Worm (Caenorhabditis elegans) whole organism, young adult: Measurements from ENCODE around the gene C04E6.5.
A peak's percentile ranks its signal among the peaks of the same experiment; 100 is the strongest.

ENCODE experiments used
- B0019.2 ChIP-seq: fragments of 200-800 bp; sonication (Bioruptor generic); conservative IDR thresholded peaks from 2 replicates; pipeline ENCODE4 v1.3.6; 2022; ENCODE audit warnings: missing genetic modification reagents, missing genetic modification characterization, missing compliant biosample characterization
- C06A6.2 ChIP-seq: fragments of 200-800 bp; sonication (Bioruptor generic); conservative IDR thresholded peaks from 2 replicates; pipeline ENCODE4 v1.3.6; 2022; ENCODE audit warnings: missing genetic modification characterization, missing compliant biosample characterization
- D2030.7 ChIP-seq: fragments of 200-800 bp; sonication (Bioruptor generic); IDR thresholded peaks from 2 replicates; pipeline ENCODE4 v1.3.6; 2022; ENCODE audit warnings: missing genetic modification reagents, missing genetic modification characterization, missing compliant biosample characterization
- F10E7.11 ChIP-seq: sonication (generic microtip); optimal IDR thresholded peaks from 2 replicates; lab custom pipeline; 2017; ENCODE audit warnings: mild to moderate bottlenecking, missing genetic modification characterization, moderate library complexity, missing compliant biosample characterization
- F22D6.2 ChIP-seq: sonication (generic microtip); optimal IDR thresholded peaks from 2 replicates; lab custom pipeline; 2016; ENCODE audit warnings: mild to moderate bottlenecking, missing genetic modification characterization, missing compliant biosample characterization
- F52B5.7 ChIP-seq: sonication (generic microtip); optimal IDR thresholded peaks from 2 replicates; lab custom pipeline; 2016; ENCODE audit warnings: mild to moderate bottlenecking, missing genetic modification characterization, missing compliant biosample characterization
- F57A8.1 ChIP-seq: fragments of 200-800 bp; sonication (Bioruptor generic); optimal IDR thresholded peaks from 2 replicates; lab custom pipeline; 2018; ENCODE audit warnings: mild to moderate bottlenecking, missing genetic modification characterization, moderate library complexity, missing compliant biosample characterization
- K11D2.4 ChIP-seq: fragments of 200-800 bp; sonication (Bioruptor generic); IDR thresholded peaks from 2 replicates; pipeline ENCODE4 v1.3.6; 2022; ENCODE audit warnings: missing genetic modification reagents, missing genetic modification characterization, missing compliant biosample characterization
- T07F8.4 ChIP-seq: sonication (generic microtip); optimal IDR thresholded peaks from 2 replicates; lab custom pipeline; 2016; ENCODE audit warnings: mild to moderate bottlenecking, missing genetic modification characterization, moderate library complexity, missing compliant biosample characterization
- Y56A3A.18 ChIP-seq: fragments of 200-800 bp; sonication (Bioruptor generic); IDR thresholded peaks from 2 replicates; pipeline ENCODE4 v1.3.6; 2022; ENCODE audit warnings: missing genetic modification reagents, missing genetic modification characterization, missing compliant biosample characterization
- Y79H2A.3 ChIP-seq: fragments of 200-800 bp; sonication (Bioruptor generic); conservative IDR thresholded peaks from 2 replicates; pipeline ENCODE4 v1.3.6; 2022; ENCODE audit warnings: missing genetic modification reagents, missing genetic modification characterization, missing compliant biosample characterization
- Y95B8A.8 ChIP-seq: fragments of 200-800 bp; sonication (Bioruptor generic); IDR thresholded peaks from 2 replicates; pipeline ENCODE4 v1.3.6; 2022; ENCODE audit warnings: missing genetic modification reagents, missing genetic modification characterization, missing compliant biosample characterization
- ZK185.1 ChIP-seq: sonication (generic microtip); optimal IDR thresholded peaks from 2 replicates; lab custom pipeline; 2016; ENCODE audit warnings: mild to moderate bottlenecking, missing genetic modification characterization, missing compliant biosample characterization; ENCODE audit not compliant: poor library complexity, severe bottlenecking
- akir-1 ChIP-seq: fragments of 200-800 bp; sonication (Bioruptor generic); optimal IDR thresholded peaks from 2 replicates; lab custom pipeline; 2018; ENCODE audit warnings: mild to moderate bottlenecking, missing genetic modification characterization, moderate library complexity, missing compliant biosample characterization
- aptf-2 ChIP-seq: fragments of 200-800 bp; sonication (Bioruptor generic); conservative IDR thresholded peaks from 2 replicates; pipeline ENCODE4 v1.3.6; 2022; ENCODE audit warnings: missing genetic modification reagents, missing genetic modification characterization, missing compliant biosample characterization
- athp-1 ChIP-seq: sonication (generic microtip); optimal IDR thresholded peaks from 2 replicates; lab custom pipeline; 2017; ENCODE audit warnings: mild to moderate bottlenecking, missing genetic modification characterization, missing compliant biosample characterization
- attf-6 ChIP-seq: fragments of 200-800 bp; sonication (Bioruptor generic); IDR thresholded peaks from 2 replicates; pipeline ENCODE4 v1.3.6; 2022; ENCODE audit warnings: missing genetic modification reagents, missing genetic modification characterization, missing compliant biosample characterization
- bed-2 ChIP-seq: fragments of 200-800 bp; sonication (Bioruptor generic); IDR thresholded peaks from 2 replicates; pipeline ENCODE4 v1.3.6; 2022; ENCODE audit warnings: missing genetic modification reagents, missing genetic modification characterization, missing compliant biosample characterization
- cebp-1 ChIP-seq, 2 experiments: fragments of 200-800 bp in 1 of 2; sonication (Bioruptor generic) in 1 of 2; sonication (generic microtip) in 1 of 2; IDR thresholded peaks in 1 of 2; optimal IDR thresholded peaks in 1 of 2; 2 replicates each; pipeline versions ENCODE4 v1.3.6 to Lab custom; 2017 to 2022; ENCODE audit warnings: missing compliant biosample characterization in 2 of 2, missing genetic modification characterization in 2 of 2, mild to moderate bottlenecking in 1 of 2, missing genetic modification reagents in 1 of 2, moderate library complexity in 1 of 2
- cebp-2 ChIP-seq: fragments of 200-800 bp; sonication (Bioruptor generic); IDR thresholded peaks from 2 replicates; pipeline ENCODE4 v1.3.6; 2022; ENCODE audit warnings: missing genetic modification characterization, missing compliant biosample characterization
- ceh-100 ChIP-seq: fragments of 200-800 bp; sonication (Bioruptor generic); IDR thresholded peaks from 2 replicates; pipeline ENCODE4 v1.3.6; 2022; ENCODE audit warnings: missing genetic modification reagents, missing genetic modification characterization, missing compliant biosample characterization
- ceh-58 ChIP-seq: fragments of 200-800 bp; sonication (Bioruptor generic); IDR thresholded peaks from 2 replicates; pipeline ENCODE4 v1.3.6; 2022; ENCODE audit warnings: missing genetic modification characterization, missing compliant biosample characterization
- ceh-79 ChIP-seq: sonication (generic microtip); optimal IDR thresholded peaks from 2 replicates; lab custom pipeline; 2017; ENCODE audit warnings: mild to moderate bottlenecking, missing genetic modification characterization, missing compliant biosample characterization
- die-1 ChIP-seq: sonication (generic microtip); optimal IDR thresholded peaks from 2 replicates; lab custom pipeline; 2016; ENCODE audit warnings: missing genotype, mild to moderate bottlenecking, missing genetic modification characterization, missing compliant biosample characterization
- efl-1 ChIP-seq: fragments of 150-350 bp; optimal IDR thresholded peaks from 2 replicates; lab custom pipeline; 2014; ENCODE audit warnings: missing biosample characterization, missing genetic modification reagents, missing genetic modification characterization
- gei-17 ChIP-seq: fragments of 200-800 bp; sonication (Bioruptor generic); optimal IDR thresholded peaks from 2 replicates; lab custom pipeline; 2018; ENCODE audit warnings: mild to moderate bottlenecking, missing genetic modification characterization, missing compliant biosample characterization
- him-1 ChIP-seq: sonication (generic microtip); optimal IDR thresholded peaks from 2 replicates; lab custom pipeline; 2016; ENCODE audit warnings: missing genotype, missing genetic modification reagents, missing genetic modification characterization, missing compliant biosample characterization
- hmg-1.2 ChIP-seq: fragments of 200-800 bp; sonication (Bioruptor generic); IDR thresholded peaks from 2 replicates; pipeline ENCODE4 v1.3.6; 2022; ENCODE audit warnings: missing genetic modification reagents, missing genetic modification characterization, missing compliant biosample characterization
- hmg-20 ChIP-seq: fragments of 200-800 bp; sonication (Bioruptor generic); IDR thresholded peaks from 2 replicates; pipeline ENCODE4 v1.3.6; 2022; ENCODE audit warnings: missing genetic modification reagents, missing genetic modification characterization, missing compliant biosample characterization
- hrde-1 ChIP-seq: sonication (generic microtip); optimal IDR thresholded peaks from 2 replicates; lab custom pipeline; 2016; ENCODE audit warnings: missing genetic modification characterization, mild to moderate bottlenecking, missing compliant biosample characterization, moderate library complexity, missing genotype, missing genetic modification reagents, borderline replicate concordance
- lin-35 ChIP-seq, 3 experiments: fragments of 150-350 bp in 2 of 3; sonication (generic microtip) in 1 of 3; optimal IDR thresholded peaks; 2 replicates each; lab custom pipeline; 2014 to 2018; ENCODE audit warnings: missing biosample characterization in 3 of 3, missing genetic modification characterization in 3 of 3, missing genetic modification reagents in 3 of 3
- lin-40 ChIP-seq: sonication (generic microtip); optimal IDR thresholded peaks from 2 replicates; lab custom pipeline; 2016; ENCODE audit warnings: missing genetic modification characterization, mild to moderate bottlenecking, missing compliant biosample characterization, missing genotype, missing genetic modification reagents
- lir-1 ChIP-seq: fragments of 200-800 bp; sonication (Bioruptor generic); conservative IDR thresholded peaks from 2 replicates; pipeline ENCODE4 v1.3.6; 2022; ENCODE audit warnings: missing genetic modification reagents, missing genetic modification characterization, missing compliant biosample characterization
- lsy-27 ChIP-seq: sonication (generic microtip); optimal IDR thresholded peaks from 2 replicates; lab custom pipeline; 2017; ENCODE audit warnings: missing genetic modification characterization, mild to moderate bottlenecking, missing compliant biosample characterization, antibody characterized with exemption, missing genotype, borderline replicate concordance; ENCODE audit not compliant: insufficient read depth
- madf-3 ChIP-seq: fragments of 200-800 bp; sonication (Bioruptor generic); IDR thresholded peaks from 2 replicates; pipeline ENCODE4 v1.3.6; 2022; ENCODE audit warnings: missing genetic modification reagents, missing genetic modification characterization, missing compliant biosample characterization
- mel-28 ChIP-seq: sonication (generic microtip); optimal IDR thresholded peaks from 2 replicates; lab custom pipeline; 2016; ENCODE audit warnings: borderline replicate concordance, mild to moderate bottlenecking, missing genetic modification characterization, missing compliant biosample characterization
- nfya-1 ChIP-seq: sonication (generic microtip); optimal IDR thresholded peaks from 2 replicates; lab custom pipeline; 2017; ENCODE audit warnings: antibody characterized with exemption, missing compliant biosample characterization, missing genetic modification characterization, borderline replicate concordance; ENCODE audit not compliant: insufficient read depth
- nfya-2 ChIP-seq: fragments of 200-800 bp; sonication (Bioruptor generic); IDR thresholded peaks from 2 replicates; pipeline ENCODE4 v1.3.6; 2022; ENCODE audit warnings: missing genetic modification reagents, missing genetic modification characterization, missing compliant biosample characterization
- nhr-179 ChIP-seq: sonication (generic microtip); optimal IDR thresholded peaks from 2 replicates; lab custom pipeline; 2016; ENCODE audit warnings: mild to moderate bottlenecking, missing genetic modification characterization, missing compliant biosample characterization
- nhr-90 ChIP-seq: sonication (generic microtip); optimal IDR thresholded peaks from 2 replicates; lab custom pipeline; 2016; ENCODE audit warnings: missing genotype, mild to moderate bottlenecking, missing genetic modification characterization, missing compliant biosample characterization
- pbrm-1 ChIP-seq: fragments of 200-800 bp; sonication (Bioruptor generic); IDR thresholded peaks from 2 replicates; pipeline ENCODE4 v1.3.6; 2022; ENCODE audit warnings: missing genetic modification reagents, missing genetic modification characterization, missing compliant biosample characterization
- repo-1 ChIP-seq: sonication (generic microtip); optimal IDR thresholded peaks from 2 replicates; lab custom pipeline; 2017; ENCODE audit warnings: mild to moderate bottlenecking, missing genetic modification characterization, missing compliant biosample characterization
- sdz-38 ChIP-seq: sonication (generic microtip); optimal IDR thresholded peaks from 2 replicates; lab custom pipeline; 2016; ENCODE audit warnings: missing genotype, missing genetic modification characterization, missing compliant biosample characterization
- somi-1 ChIP-seq: fragments of 200-800 bp; sonication (Bioruptor generic); optimal IDR thresholded peaks from 2 replicates; lab custom pipeline; 2018; ENCODE audit warnings: mild to moderate bottlenecking, missing genetic modification characterization, missing compliant biosample characterization
- sptf-2 ChIP-seq: fragments of 200-800 bp; sonication (Bioruptor generic); optimal IDR thresholded peaks from 2 replicates; lab custom pipeline; 2018; ENCODE audit warnings: mild to moderate bottlenecking, missing genetic modification characterization, missing compliant biosample characterization
- zim-3 ChIP-seq: sonication (generic microtip); optimal IDR thresholded peaks from 2 replicates; lab custom pipeline; 2017; ENCODE audit warnings: mild to moderate bottlenecking, missing genetic modification characterization, moderate library complexity, missing compliant biosample characterization
- ztf-22 ChIP-seq: fragments of 200-800 bp; sonication (Bioruptor generic); optimal IDR thresholded peaks from 2 replicates; lab custom pipeline; 2018; ENCODE audit warnings: mild to moderate bottlenecking, missing genetic modification characterization, moderate library complexity, missing compliant biosample characterization
- ztf-3 ChIP-seq: fragments of 200-800 bp; sonication (Bioruptor generic); optimal IDR thresholded peaks from 2 replicates; lab custom pipeline; 2018; ENCODE audit warnings: mild to moderate bottlenecking, missing genetic modification characterization, missing compliant biosample characterization

Gene C04E6.5

DNA sequence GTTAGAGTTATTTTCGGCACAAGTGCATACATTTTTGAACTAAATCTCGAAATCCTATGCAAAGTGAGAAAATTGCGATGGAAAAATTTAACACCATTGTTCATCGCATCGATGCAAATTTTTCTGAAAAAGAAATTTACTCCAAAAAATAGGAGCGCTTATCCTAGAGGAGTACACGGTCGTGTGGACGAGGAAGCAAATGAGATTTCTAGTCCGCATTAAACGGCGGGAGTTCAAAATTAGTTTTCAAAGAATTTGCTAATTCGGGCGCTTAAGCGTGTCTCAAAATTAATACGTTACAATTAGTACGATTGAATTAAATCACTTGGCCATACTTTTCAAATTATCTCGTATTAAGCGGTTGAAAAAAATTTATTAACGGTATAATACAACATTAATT lies 15.8 kb downstream of the C04E6.5 start, which contains the start of gene lrpr-1 (continued):
- peak; percentile 62 for TF ChIP-seq him-1
- peak; percentile 79 for TF ChIP-seq aptf-2 (GFP tag; lab: Robert Waterston, UW)
- no peak for TF ChIP-seq gei-17 (GFP tag; lab: Kevin White, UChicago)
- no peak for TF ChIP-seq ztf-22 (GFP tag; lab: Kevin White, UChicago)
- TF ChIP-seq nfya-2 (GFP tag; lab: Robert Waterston, UW), result no peak
- peak; percentile 16 for TF ChIP-seq somi-1 (GFP tag; lab: Kevin White, UChicago)
- TF ChIP-seq sptf-2 (GFP tag; lab: Kevin White, UChicago), result no peak
- 0 out of 2 replicates have a peak, but pooled peaks have one; percentile 42 for TF ChIP-seq C06A6.2 (GFP tag; lab: Robert Waterston, UW)
- peak; percentile 39 for TF ChIP-seq athp-1
- TF ChIP-seq pbrm-1 (GFP tag; lab: Robert Waterston, UW), result 0 out of 2 replicates have a peak, but pooled peaks have one; percentile 44
- TF ChIP-seq ztf-3 (GFP tag; lab: Kevin White, UChicago), result no peak
- no peak for TF ChIP-seq ceh-79 (tag; lab: Kevin White, UChicago)
- no peak for TF ChIP-seq akir-1 (GFP tag; lab: Kevin White, UChicago)
- peak; percentile 96 for TF ChIP-seq ZK185.1 (tag; lab: Kevin White, UChicago)
- TF ChIP-seq repo-1 (tag; lab: Kevin White, UChicago), result no peak
- peak; percentile 88 for TF ChIP-seq bed-2 (GFP tag; lab: Robert Waterston, UW)
- peak; percentile 67 for TF ChIP-seq ceh-100
- TF ChIP-seq sdz-38, result no peak
- no peak for TF ChIP-seq nfya-1
- no peak for TF ChIP-seq T07F8.4 (tag; lab: Kevin White, UChicago)
- no peak for TF ChIP-seq lin-40 (tag; lab: Kevin White, UChicago)
- TF ChIP-seq efl-1 (GFP tag; lab: Kevin White, UChicago), result peak; percentile 79
- peak; percentile 60 for TF ChIP-seq hrde-1
- no peak for TF ChIP-seq die-1
- TF ChIP-seq hmg-1.2 (GFP tag; lab: Robert Waterston, UW), result no peak; the same call in 1 of the 2 replicates
- TF ChIP-seq mel-28, result peak; percentile 51
- TF ChIP-seq F22D6.2, result peak; percentile 48
- TF ChIP-seq cebp-1 (GFP tag; IDR thresholded peaks at IDR 0.05; lab: Robert Waterston, UW), result no peak
- no peak for TF ChIP-seq cebp-1 (tag; optimal IDR thresholded peaks at IDR 0.05; lab: Kevin White, UChicago)
- TF ChIP-seq lir-1 (GFP tag; lab: Robert Waterston, UW), result peak; percentile 73
- TF ChIP-seq lin-35 (GFP tag; optimal IDR thresholded peaks at IDR 0.05; lab: Kevin White, UChicago), result peak; percentile 65 to 95 (median 67)
- no peak for TF ChIP-seq F10E7.11 (tag; lab: Kevin White, UChicago)
- TF ChIP-seq lsy-27 (tag; lab: Kevin White, UChicago), result no peak
- no peak for TF ChIP-seq Y79H2A.3 (GFP tag; lab: Robert Waterston, UW)
- TF ChIP-seq nhr-179 (tag; lab: Kevin White, UChicago), result no peak
- no peak for TF ChIP-seq ceh-58
- no peak for TF ChIP-seq Y56A3A.18
- TF ChIP-seq D2030.7, result no peak
- TF ChIP-seq K11D2.4 (GFP tag; lab: Robert Waterston, UW), result peak; percentile 78
- no peak for TF ChIP-seq cebp-2
- no peak for TF ChIP-seq F57A8.1 (GFP tag; lab: Kevin White, UChicago)
- TF ChIP-seq hmg-20 (GFP tag; lab: Robert Waterston, UW), result peak; percentile 53; the same call in 1 of the 2 replicates
- TF ChIP-seq nhr-90 (tag; lab: Kevin White, UChicago), result no peak
- TF ChIP-seq B0019.2, result no peak
- peak; percentile 87 for TF ChIP-seq madf-3 (GFP tag; lab: Robert Waterston, UW)
- no peak for TF ChIP-seq attf-6
- no peak for TF ChIP-seq F52B5.7 (tag; lab: Kevin White, UChicago)
- peak; percentile 87 for TF ChIP-seq zim-3
- TF ChIP-seq Y95B8A.8, result no peak
